Worm (Caenorhabditis elegans) whole organism, L4/young adult: Measurements from ENCODE around the gene srt-22.
"Not testable (repeated sequence)": the region's sequence is repeated elsewhere in the genome, so short reads cannot be mapped to it uniquely, and the experiment has no call there.

Source experiments
- W03F9.2 ChIP-seq: fragments of 150-350 bp; optimal IDR thresholded peaks from 2 replicates; lab custom pipeline; 2014; ENCODE audit warnings: missing biosample characterization, missing genetic modification characterization
- dao-5 ChIP-seq: sonication (generic microtip); optimal IDR thresholded peaks from 2 replicates; lab custom pipeline; 2016; ENCODE audit warnings: missing genotype, missing genetic modification characterization, moderate library complexity, missing compliant biosample characterization
- him-1 ChIP-seq: sonication (generic microtip); optimal IDR thresholded peaks from 2 replicates; lab custom pipeline; 2016; ENCODE audit warnings: missing genotype, missing genetic modification reagents, missing genetic modification characterization, missing compliant biosample characterization

The srt-22 gene

DNA sequence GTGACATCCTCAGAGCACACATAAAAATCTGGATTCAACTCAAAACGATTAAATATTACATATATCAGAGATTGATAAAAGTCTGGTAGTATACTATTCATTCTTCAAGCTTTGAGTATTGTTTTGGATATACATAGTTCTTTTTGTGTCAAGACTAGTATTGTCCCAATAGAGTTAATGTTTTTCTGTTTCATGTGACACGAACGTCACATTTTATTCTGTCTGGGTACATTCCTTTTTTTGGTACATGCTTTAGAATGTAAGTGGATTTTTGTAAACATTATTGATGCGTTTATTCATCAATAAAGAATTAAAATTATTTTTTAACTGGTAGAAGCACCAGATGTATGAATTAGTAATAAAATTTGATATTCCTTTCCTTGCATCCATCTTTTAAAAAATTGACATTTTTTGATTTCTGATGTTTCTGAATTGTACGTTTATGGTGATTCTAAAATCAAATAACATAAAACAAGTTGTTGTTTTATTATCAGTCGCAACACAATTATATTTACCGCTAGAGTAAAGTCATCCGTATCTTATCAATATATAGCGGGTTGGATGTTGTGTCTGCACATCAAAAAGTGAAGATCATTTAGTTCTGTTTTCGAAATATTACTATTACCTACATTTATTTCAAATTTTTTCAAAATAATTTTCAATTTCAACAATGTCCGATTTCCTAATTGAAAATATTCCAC is at the start of gene srt-22, which contains the start of gene nhr-246:
Gene srt-22, minus strand, starts transcription at position 101 of the 701 bp plus-strand sequence.
Gene nhr-246, plus strand, starts transcription at position 651 of the 701 bp plus-strand sequence.
- no peak for TF ChIP-seq him-1
- TF ChIP-seq W03F9.2 (tag; lab: Kevin White, UChicago), result no peak
- no peak for TF ChIP-seq dao-5 (tag; lab: Kevin White, UChicago)

DNA sequence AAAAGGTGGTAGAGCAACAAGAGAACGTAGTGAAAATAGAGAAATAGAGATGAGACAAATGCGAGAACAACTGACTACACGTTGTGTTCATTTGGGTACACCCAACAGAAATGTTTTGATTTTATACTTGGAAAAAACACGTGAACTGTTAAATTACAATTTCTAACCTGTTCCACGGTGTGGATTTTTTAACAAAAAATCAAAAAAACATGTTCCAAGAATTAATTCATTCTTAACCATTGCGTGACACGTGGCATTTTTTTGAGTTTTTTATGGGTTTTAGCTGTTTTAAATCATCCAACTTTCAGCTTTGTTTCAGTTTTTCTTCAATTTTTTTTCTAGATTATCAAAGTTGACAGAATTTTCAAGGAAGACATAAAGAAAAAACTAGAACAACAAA is 45.7 kb upstream of the srt-22 start, which contains the start of gene ech-1.1:
Gene ech-1.1, minus strand, starts transcription at position 101 of the 400 bp plus-strand sequence.
- TF ChIP-seq W03F9.2 (tag; lab: Kevin White, UChicago); dao-5 (tag; lab: Kevin White, UChicago); him-1: not testable (repeated sequence)

DNA sequence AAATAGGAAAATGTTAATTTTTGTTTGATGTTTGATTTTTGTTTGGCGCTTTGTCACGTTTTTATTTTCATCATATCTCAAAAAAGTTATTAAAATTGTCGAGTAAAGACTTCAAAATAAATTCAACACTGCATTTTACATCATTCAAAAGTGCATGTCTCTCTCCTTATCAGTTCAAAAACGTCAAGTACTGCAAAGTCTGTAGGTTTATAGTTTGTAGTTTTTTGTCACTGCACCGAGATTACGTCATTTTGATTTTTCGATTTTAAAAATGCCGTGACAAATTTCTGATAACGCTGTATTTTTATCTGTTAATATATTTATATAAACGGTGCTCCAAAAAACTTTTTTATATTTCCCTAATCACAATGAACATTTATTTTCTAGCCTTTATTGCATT is 38.9 kb upstream of the srt-22 start, which contains the start of gene C29F3.7:
Gene C29F3.7, plus strand, starts transcription at position 254 of the 400 bp plus-strand sequence.
- TF ChIP-seq W03F9.2 (tag; lab: Kevin White, UChicago) (no peak), him-1 (no peak), dao-5 (tag; lab: Kevin White, UChicago) (no peak)

DNA sequence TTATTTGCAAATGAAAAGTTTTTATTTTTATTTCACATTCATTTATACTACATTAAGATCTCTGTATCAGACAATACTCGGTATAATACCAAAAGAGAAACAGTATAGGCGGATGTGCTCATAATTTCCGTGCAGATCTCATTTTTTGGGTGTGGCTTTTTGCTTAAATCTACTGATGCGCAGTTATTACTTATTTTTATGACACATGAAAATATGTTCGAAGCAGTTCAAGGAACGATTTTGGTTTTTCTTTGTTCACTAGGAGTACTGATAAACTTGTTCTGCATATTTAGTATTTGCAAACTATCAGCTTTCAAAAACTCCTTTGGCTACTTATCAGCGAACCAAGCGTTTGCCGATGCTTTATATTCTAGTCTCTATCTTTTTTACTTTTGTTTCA is 36.6 kb upstream of the srt-22 start, which contains the start of gene srx-58:
Gene srx-58, plus strand, starts transcription at position 301 of the 400 bp plus-strand sequence.
- no peak for TF ChIP-seq him-1
- TF ChIP-seq W03F9.2 (tag; lab: Kevin White, UChicago), result no peak
- TF ChIP-seq dao-5 (tag; lab: Kevin White, UChicago), result no peak

DNA sequence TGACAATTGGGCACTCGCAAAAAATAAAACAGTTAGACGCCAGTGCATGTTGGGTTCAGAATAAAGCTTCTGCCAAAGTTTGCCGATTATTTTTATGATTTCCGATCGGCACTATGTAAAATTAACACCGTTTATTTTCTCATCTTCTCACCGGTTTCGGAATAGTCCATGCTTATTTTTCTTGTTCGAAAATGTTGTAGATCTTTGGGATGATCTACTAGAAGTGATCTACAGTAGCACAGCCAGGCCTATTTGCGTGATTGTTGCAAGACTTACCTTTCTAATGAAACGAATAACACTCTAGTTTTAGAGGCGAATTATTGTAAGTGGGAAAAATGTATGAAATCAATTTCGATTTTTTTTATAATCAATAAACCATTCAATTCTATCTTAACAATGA is 34.9 kb upstream of the srt-22 start, which contains the start of gene clec-231:
Gene clec-231, minus strand, starts transcription at position 101 of the 400 bp plus-strand sequence.
- TF ChIP-seq W03F9.2 (tag; lab: Kevin White, UChicago) (no peak), him-1 (no peak), dao-5 (tag; lab: Kevin White, UChicago) (no peak)

DNA sequence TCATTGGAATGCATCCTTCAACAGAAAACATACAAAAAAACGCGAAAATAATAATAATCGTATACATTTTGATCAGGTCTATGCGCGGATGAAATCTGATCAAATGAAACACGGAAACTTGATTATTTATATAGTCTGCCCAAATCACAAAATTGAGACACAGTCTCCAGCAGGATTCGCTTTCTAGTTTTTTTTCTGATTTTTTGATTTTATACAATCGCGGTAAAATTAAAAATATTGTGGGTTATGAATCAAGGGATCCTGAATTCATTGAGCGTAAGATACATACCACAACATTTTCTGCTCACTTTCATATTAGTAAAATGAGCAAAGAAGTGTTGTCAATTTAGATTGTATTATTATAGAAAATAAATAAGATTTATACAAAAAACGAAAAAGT is 33.3 kb upstream of the srt-22 start, which contains the start of gene clec-230:
Gene clec-230, minus strand, starts transcription at position 101 of the 400 bp plus-strand sequence.
- TF ChIP-seq him-1 (no peak), W03F9.2 (tag; lab: Kevin White, UChicago) (no peak), dao-5 (tag; lab: Kevin White, UChicago) (no peak)

DNA sequence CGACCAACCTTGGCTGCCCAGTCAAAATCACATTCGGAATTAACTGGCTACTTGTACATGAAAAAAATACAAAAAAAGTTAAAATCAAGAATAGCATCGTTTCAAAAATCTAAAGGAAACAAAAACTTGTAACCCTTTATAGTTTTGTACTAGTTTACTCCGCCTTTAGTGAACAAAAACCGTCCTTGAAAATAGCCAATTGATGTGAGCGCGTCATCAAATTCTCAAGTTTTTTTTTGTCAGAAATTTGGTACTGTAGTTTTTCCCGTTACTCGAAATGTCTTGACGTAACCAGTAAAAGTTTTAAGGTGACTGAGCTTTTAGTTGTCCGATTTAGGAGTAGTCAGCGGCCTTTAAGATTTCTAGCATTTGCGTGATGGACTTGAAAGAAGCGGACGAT is 31.6 kb upstream of the srt-22 start, which contains the start of gene C29F3.3:
Gene C29F3.3, minus strand, starts transcription at position 101 of the 400 bp plus-strand sequence.
- TF ChIP-seq W03F9.2 (tag; lab: Kevin White, UChicago), result no peak
- TF ChIP-seq him-1, result no peak
- no peak for TF ChIP-seq dao-5 (tag; lab: Kevin White, UChicago)

DNA sequence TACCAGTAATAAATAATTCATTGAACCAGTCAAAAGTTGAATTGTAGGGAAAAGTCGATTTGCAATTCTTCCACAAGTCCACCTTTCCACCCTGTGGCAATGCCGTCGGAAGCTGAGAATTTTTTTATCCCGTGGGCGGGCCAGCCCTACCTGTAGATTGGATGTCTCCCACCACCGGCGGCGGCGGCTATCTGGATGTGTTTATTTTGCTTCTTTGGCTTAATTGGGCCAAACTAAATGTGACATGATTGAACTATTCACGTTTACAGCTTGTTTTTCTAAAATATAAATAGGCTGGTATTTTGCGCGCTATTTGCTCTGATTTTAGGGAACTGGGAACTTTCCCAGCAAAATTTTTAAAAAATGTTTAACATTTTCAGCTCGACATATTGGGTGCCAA is 28.8 kb upstream of the srt-22 start, which contains the start of gene wrt-8:
Gene wrt-8, minus strand, starts transcription at position 101 of the 400 bp plus-strand sequence.
- TF ChIP-seq him-1 (no peak), dao-5 (tag; lab: Kevin White, UChicago) (no peak), W03F9.2 (tag; lab: Kevin White, UChicago) (no peak)

DNA sequence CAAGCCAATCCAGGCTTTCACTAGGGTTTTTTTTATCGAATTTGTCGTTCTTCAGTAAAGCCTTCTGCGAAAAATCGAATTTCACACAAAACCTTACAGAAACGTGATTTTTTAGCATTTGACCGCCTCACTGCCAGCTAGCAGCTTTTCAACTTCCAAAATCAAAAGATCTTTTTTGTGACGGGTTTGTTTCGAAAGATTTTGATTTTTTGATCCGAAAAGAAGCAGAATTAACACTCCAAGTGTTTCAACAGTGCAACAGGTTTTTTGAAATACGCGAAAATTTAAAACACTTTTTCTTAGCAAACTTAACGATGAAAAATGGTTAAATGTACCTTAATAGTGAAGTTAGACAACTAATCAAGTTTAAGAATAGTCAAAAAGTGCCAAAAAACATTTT is 25.7 kb upstream of the srt-22 start, which contains the start of gene clec-229:
Gene clec-229, minus strand, starts transcription at position 101 of the 400 bp plus-strand sequence.
- TF ChIP-seq dao-5 (tag; lab: Kevin White, UChicago) (no peak), W03F9.2 (tag; lab: Kevin White, UChicago) (no peak), him-1 (no peak)

DNA sequence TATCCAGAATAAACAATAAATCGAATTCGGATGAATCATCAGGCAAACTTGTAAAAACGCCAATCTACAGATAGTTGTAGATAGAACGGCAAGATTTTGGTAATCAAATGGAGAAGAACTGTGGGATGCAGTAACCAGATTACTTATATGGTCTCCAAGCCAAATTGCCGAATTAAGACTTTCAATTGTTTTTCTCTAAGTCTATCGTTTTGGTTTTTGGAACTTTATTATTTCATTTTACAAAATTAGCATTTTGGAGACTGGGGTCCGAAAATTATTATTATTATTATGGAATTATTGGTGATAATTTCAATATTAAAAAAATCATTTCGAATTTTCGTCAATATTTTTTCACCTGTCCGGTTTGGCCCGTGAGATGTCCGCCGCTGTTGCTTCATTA is 23.6 kb upstream of the srt-22 start, which contains the start of gene clec-228:
Gene clec-228, minus strand, starts transcription at position 101 of the 400 bp plus-strand sequence.
- TF ChIP-seq him-1, result no peak
- TF ChIP-seq W03F9.2 (tag; lab: Kevin White, UChicago), result no peak
- no peak for TF ChIP-seq dao-5 (tag; lab: Kevin White, UChicago)

DNA sequence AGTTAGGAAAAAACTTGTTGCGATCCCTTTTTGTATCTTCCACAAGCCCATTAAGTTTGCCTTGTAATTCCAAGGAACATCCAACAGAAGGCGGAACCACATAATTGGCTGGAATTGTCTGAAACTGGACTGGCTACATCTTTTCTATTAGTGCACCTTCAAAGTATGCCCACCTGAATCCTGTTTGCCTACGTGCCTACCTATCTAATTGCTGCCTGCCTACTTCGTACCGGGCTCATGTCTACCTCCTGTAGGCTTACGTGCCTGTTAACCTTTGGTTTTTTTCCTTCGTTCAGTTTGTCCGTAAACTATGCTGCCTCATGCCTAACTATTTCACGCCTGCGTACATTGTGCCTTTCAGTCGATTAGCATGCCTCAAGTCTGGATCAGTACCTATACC is 21.7 kb upstream of the srt-22 start, which contains the start of gene wrt-7:
Gene wrt-7, minus strand, starts transcription at position 101 of the 400 bp plus-strand sequence.
- TF ChIP-seq him-1 (no peak), dao-5 (tag; lab: Kevin White, UChicago) (no peak), W03F9.2 (tag; lab: Kevin White, UChicago) (no peak)

DNA sequence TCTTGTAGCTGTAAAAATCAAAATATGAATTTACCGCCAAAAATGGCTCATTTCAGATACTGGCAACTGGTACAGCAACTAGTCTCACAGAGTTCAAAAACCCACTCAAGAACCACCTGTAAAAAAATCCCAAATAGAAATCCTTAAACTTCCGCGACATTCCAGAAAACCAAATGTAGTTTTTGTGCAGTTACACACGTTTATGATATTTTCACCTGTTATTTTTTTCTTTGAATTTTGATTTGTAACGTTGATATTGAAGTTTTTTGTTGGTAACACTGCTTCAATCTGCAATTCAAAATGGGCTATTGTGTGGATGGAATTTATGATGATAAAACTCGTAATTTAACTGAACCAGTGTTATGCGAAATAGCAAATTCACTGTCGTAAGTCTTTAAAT is 17.1 kb upstream of the srt-22 start, which contains the start of gene srw-113:
Gene srw-113, plus strand, starts transcription at position 301 of the 400 bp plus-strand sequence.
- TF ChIP-seq him-1 (no peak), W03F9.2 (tag; lab: Kevin White, UChicago) (no peak), dao-5 (tag; lab: Kevin White, UChicago) (no peak)

DNA sequence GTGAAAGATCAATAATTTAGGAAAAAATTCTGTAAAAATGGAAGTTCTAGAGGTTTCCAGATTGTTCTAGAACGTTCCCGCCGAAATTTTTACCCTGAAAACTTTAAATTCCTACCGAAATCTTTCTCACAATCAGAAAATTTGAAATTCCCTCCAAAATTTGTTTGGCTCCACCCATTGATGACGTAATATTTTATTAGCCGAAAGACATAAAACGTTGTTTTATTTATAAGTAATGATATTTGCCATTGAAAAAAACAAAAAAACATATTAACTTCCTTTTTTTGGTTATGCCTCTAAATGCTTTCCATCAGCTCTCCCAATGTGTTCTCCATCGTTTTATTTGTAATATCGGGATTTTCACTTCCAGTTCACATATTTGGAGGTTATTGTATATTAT is 14.6 kb upstream of the srt-22 start, which contains the start of gene srh-295:
Gene srh-295, plus strand, starts transcription at position 301 of the 400 bp plus-strand sequence.
- no peak for TF ChIP-seq W03F9.2 (tag; lab: Kevin White, UChicago)
- TF ChIP-seq dao-5 (tag; lab: Kevin White, UChicago), result no peak
- no peak for TF ChIP-seq him-1
